Worm (Caenorhabditis elegans) whole organism, L2 larva: ENCODE data around the gene his-37.

ENCODE experiments used
- ama-1 ChIP-seq: fragments of 150-350 bp; optimal IDR thresholded peaks from 2 replicates; lab custom pipeline; 2018; ENCODE audit warnings: inconsistent platforms
- lin-13 ChIP-seq: fragments of 150-350 bp; optimal IDR thresholded peaks from 2 replicates; lab custom pipeline; 2014; ENCODE audit warnings: missing biosample characterization, missing genetic modification reagents, missing genetic modification characterization
- nhr-11 ChIP-seq: fragments of 150-350 bp; optimal IDR thresholded peaks from 2 replicates; lab custom pipeline; 2014; ENCODE audit warnings: missing biosample characterization, missing genetic modification characterization
- sma-3 ChIP-seq: sonication (generic microtip); optimal IDR thresholded peaks from 2 replicates; lab custom pipeline; 2016; ENCODE audit warnings: missing genetic modification reagents, missing genetic modification characterization, missing compliant biosample characterization
- snpc-4 ChIP-seq: fragments of 150-350 bp; optimal IDR thresholded peaks from 2 replicates; lab custom pipeline; 2014; ENCODE audit warnings: missing biosample characterization, missing genetic modification characterization

ce11 chrV:9524099-9524498 lies 22.8 kb upstream of the his-37 start, which contains the start of gene C50F4.9:
- TF ChIP-seq ama-1 (no peak), lin-13 (GFP tag; lab: Kevin White, UChicago) (no peak), sma-3 (no peak), snpc-4 (tag; lab: Kevin White, UChicago) (no peak), nhr-11 (tag; lab: Kevin White, UChicago) (no peak)
